Fruit fly (Drosophila melanogaster) whole organism, wandering third instar larva: Measurements from ENCODE around the gene Tbcd.
A peak's percentile ranks its signal among the peaks of the same experiment; 100 is the strongest.

Experiments
- CG32264 ChIP-seq: fragments of 200-800 bp; sonication (Bioruptor generic); optimal IDR thresholded peaks from 2 replicates; lab custom pipeline; 2016; ENCODE audit warnings: missing biosample characterization, missing genetic modification characterization
- Dfd ChIP-seq: fragments of >200 bp; optimal IDR thresholded peaks from 2 replicates; lab custom pipeline; 2017; ENCODE audit warnings: missing biosample characterization, missing genetic modification characterization
- HLH106 ChIP-seq: fragments of 200-800 bp; optimal IDR thresholded peaks from 3 replicates; lab custom pipeline; 2019; ENCODE audit warnings: missing biosample characterization, mild to moderate bottlenecking, missing genetic modification characterization, moderate library complexity
- OdsH ChIP-seq: fragments of 200-800 bp; sonication (Bioruptor generic); optimal IDR thresholded peaks from 2 replicates; lab custom pipeline; 2016; ENCODE audit warnings: missing biosample characterization, mild to moderate bottlenecking, missing genetic modification characterization
- Vsx2 ChIP-seq: fragments of 200-300, 225-300 bp; sonication (Bioruptor generic); optimal IDR thresholded peaks from 2 replicates; lab custom pipeline; 2018; ENCODE audit warnings: missing biosample characterization, missing genetic modification characterization; ENCODE audit not compliant: partially characterized antibody
- br ChIP-seq: fragments of 200-800 bp; sonication (Bioruptor generic); optimal IDR thresholded peaks from 2 replicates; lab custom pipeline; 2016; ENCODE audit warnings: missing biosample characterization, missing genetic modification characterization
- dl ChIP-seq, 2 experiments: fragments of 175-275, 200-275 bp in 1 of 2; fragments of 200-275 bp in 1 of 2; sonication (Bioruptor generic); optimal IDR thresholded peaks; lab custom pipeline; 2018; ENCODE audit warnings: mild to moderate bottlenecking in 2 of 2, missing biosample characterization in 2 of 2, missing genetic modification characterization in 2 of 2, moderate library complexity in 2 of 2; ENCODE audit not compliant: partially characterized antibody in 2 of 2, insufficient read depth in 1 of 2
- lola ChIP-seq: fragments of >200 bp; optimal IDR thresholded peaks from 2 replicates; lab custom pipeline; 2017; ENCODE audit warnings: missing biosample characterization, missing genetic modification characterization
- pan ChIP-seq: fragments of >200 bp; optimal IDR thresholded peaks from 2 replicates; lab custom pipeline; 2017
- psq ChIP-seq: fragments of 200-800 bp; sonication (Bioruptor generic); optimal IDR thresholded peaks from 3 replicates; lab custom pipeline; 2017; ENCODE audit warnings: missing biosample characterization, mild to moderate bottlenecking, missing genetic modification characterization, moderate library complexity
- sv ChIP-seq: fragments of 200-800 bp; sonication (Bioruptor generic); optimal IDR thresholded peaks from 3 replicates; lab custom pipeline; 2016; ENCODE audit warnings: missing biosample characterization, missing genetic modification characterization
- tai ChIP-seq: sonication (Bioruptor generic); optimal IDR thresholded peaks from 2 replicates; lab custom pipeline; 2016; ENCODE audit warnings: missing biosample characterization, missing genetic modification characterization

DNA sequence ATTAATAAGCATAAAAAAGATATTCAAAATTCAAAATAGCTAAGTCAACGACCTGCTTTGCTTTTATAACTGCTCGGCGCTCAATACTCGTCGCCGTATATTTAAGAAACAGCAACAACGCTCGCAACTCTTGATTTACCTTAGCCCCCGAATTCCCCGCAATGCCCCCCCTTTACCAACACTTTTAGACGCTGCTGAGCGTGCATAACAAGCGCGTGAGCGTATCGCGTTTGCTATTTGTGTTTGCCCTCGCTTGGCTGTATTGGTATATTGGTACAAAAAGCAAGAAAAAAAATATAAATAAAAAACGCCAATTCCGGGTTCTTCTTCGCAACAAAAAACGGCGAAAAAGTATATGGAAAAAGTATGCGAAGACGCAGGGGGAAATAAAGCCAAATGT, 18.5 kb downstream of the Tbcd start:
- no peak for TF ChIP-seq Vsx2 (GFP tag; lab: Kevin White, UChicago)
- no peak for TF ChIP-seq lola (GFP tag; lab: Kevin White, UChicago)
- TF ChIP-seq HLH106 (tag; lab: Kevin White, UChicago): no peak
- TF ChIP-seq OdsH (GFP tag; lab: Kevin White, UChicago): no peak
- TF ChIP-seq pan (lab: Kevin White, UChicago): no peak
- TF ChIP-seq dl (GFP tag; optimal IDR thresholded peaks at IDR 0.05; lab: Kevin White, UChicago; ENCODE audit: insufficient read depth in 1 of 2, partially characterized antibody in 2 of 2): no peak
- no peak for TF ChIP-seq CG32264 (GFP tag; lab: Kevin White, UChicago)
- TF ChIP-seq sv (GFP tag; lab: Kevin White, UChicago): no peak
- TF ChIP-seq br (GFP tag; lab: Kevin White, UChicago): peak; percentile 23
- TF ChIP-seq Dfd (GFP tag; lab: Kevin White, UChicago): no peak
- TF ChIP-seq tai (GFP tag; lab: Kevin White, UChicago): no peak
- TF ChIP-seq psq (GFP tag; lab: Kevin White, UChicago): no peak
